Worm (Caenorhabditis elegans) whole organism, midembryonic: ENCODE data around the gene Y38E10A.35.

Source experiments
- T22C8.4 ChIP-seq: fragments of 200-800 bp; sonication (Bioruptor generic); IDR thresholded peaks from 2 replicates; pipeline ENCODE4 v1.3.6; 2022; ENCODE audit warnings: missing genetic modification characterization, missing compliant biosample characterization
- cog-1 ChIP-seq: sonication (generic microtip); optimal IDR thresholded peaks from 2 replicates; lab custom pipeline; 2016; ENCODE audit warnings: missing genetic modification characterization, missing compliant biosample characterization
- flt-1 ChIP-seq: fragments of 200-800 bp; sonication (Bioruptor generic); IDR thresholded peaks from 2 replicates; pipeline ENCODE4 v1.3.6; 2022; ENCODE audit warnings: missing genetic modification characterization, missing compliant biosample characterization
- klf-2 ChIP-seq: fragments of 200-800 bp; sonication (Bioruptor generic); conservative IDR thresholded peaks from 2 replicates; pipeline ENCODE4 v1.3.6; 2022; ENCODE audit warnings: missing genetic modification reagents, missing genetic modification characterization, missing compliant biosample characterization
- med-1 ChIP-seq: sonication (generic microtip); optimal IDR thresholded peaks from 2 replicates; lab custom pipeline; 2017; ENCODE audit warnings: missing genetic modification characterization, mild to moderate bottlenecking, missing compliant biosample characterization, antibody characterized with exemption, missing genetic modification reagents; ENCODE audit not compliant: insufficient read depth
- ref-1 ChIP-seq: fragments of 200-800 bp; sonication (Bioruptor generic); conservative IDR thresholded peaks from 2 replicates; pipeline ENCODE4 v1.3.6; 2022; ENCODE audit warnings: missing genetic modification reagents, missing genetic modification characterization, missing compliant biosample characterization
- tab-1 ChIP-seq: fragments of 200-800 bp; sonication (Bioruptor generic); IDR thresholded peaks from 2 replicates; pipeline ENCODE4 v1.3.6; 2022; ENCODE audit warnings: missing genetic modification characterization, missing compliant biosample characterization
- ztf-23 ChIP-seq: fragments of 200-800 bp; sonication (Bioruptor generic); IDR thresholded peaks from 2 replicates; pipeline ENCODE4 v1.3.6; 2022; ENCODE audit warnings: missing genetic modification reagents, missing genetic modification characterization, missing compliant biosample characterization
- ztf-29 ChIP-seq: fragments of 200-800 bp; sonication (Bioruptor generic); IDR thresholded peaks from 2 replicates; pipeline ENCODE4 v1.3.6; 2022; ENCODE audit warnings: missing genetic modification reagents, missing genetic modification characterization, missing compliant biosample characterization

The Y38E10A.35 gene

ce11 chrII:12572760-12573159, at the start of gene Y38E10A.35:
Gene Y38E10A.35, minus strand, starts transcription at chrII:12572860.
- TF ChIP-seq tab-1 (GFP tag; lab: Robert Waterston, UW) (no peak), flt-1 (GFP tag; lab: Robert Waterston, UW) (no peak), klf-2 (no peak), med-1 (no peak), T22C8.4 (GFP tag; lab: Robert Waterston, UW) (no peak), ztf-23 (GFP tag; lab: Robert Waterston, UW) (no peak), ztf-29 (no peak), ref-1 (GFP tag; lab: Robert Waterston, UW) (no peak), cog-1 (tag; lab: Kevin White, UChicago) (no peak)

- no peak for TF ChIP-seq ztf-23 (GFP tag; lab: Robert Waterston, UW)
- TF ChIP-seq klf-2, result no peak
- no peak for TF ChIP-seq tab-1 (GFP tag; lab: Robert Waterston, UW)
- no peak for TF ChIP-seq ref-1 (GFP tag; lab: Robert Waterston, UW)
- no peak for TF ChIP-seq T22C8.4 (GFP tag; lab: Robert Waterston, UW)
- TF ChIP-seq ztf-29, result no peak
- TF ChIP-seq flt-1 (GFP tag; lab: Robert Waterston, UW), result no peak
- no peak for TF ChIP-seq med-1
- TF ChIP-seq cog-1 (tag; lab: Kevin White, UChicago), result no peak
Observed at ce11 chrII:12621908-12622566, 49.4 kb upstream of the Y38E10A.35 start, which contains the start of gene nspe-8. Gene nspe-8, minus strand, starts transcription at chrII:12621958.

DNA sequence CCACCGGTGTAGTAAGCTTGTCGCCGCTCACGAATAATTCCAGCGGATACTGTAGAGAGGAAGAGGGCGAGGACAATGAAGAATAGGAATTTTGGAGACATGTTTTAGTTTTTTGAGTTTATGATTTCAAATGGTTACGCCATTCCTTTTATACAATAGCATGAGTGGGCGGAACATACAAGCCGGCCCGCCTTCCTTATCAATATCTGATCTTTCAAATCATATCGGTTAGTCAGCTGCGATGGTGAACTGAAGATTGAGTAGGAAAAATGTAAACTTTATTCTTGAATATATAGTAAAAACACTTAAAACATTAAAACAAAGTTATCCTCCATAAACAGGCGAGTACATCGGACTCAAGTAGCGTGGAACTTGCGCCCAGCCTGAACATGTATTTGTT, 48.1 kb upstream of the Y38E10A.35 start, which contains the start of gene nspe-1:
Gene nspe-1 (minus strand): TSS at position 101 of the 400 bp plus-strand sequence.
- no peak for TF ChIP-seq ztf-23 (GFP tag; lab: Robert Waterston, UW)
- TF ChIP-seq med-1, result no peak
- TF ChIP-seq T22C8.4 (GFP tag; lab: Robert Waterston, UW), result no peak
- TF ChIP-seq klf-2, result no peak
- no peak for TF ChIP-seq ztf-29
- no peak for TF ChIP-seq tab-1 (GFP tag; lab: Robert Waterston, UW)
- no peak for TF ChIP-seq flt-1 (GFP tag; lab: Robert Waterston, UW)
- TF ChIP-seq cog-1 (tag; lab: Kevin White, UChicago), result no peak
- no peak for TF ChIP-seq ref-1 (GFP tag; lab: Robert Waterston, UW)

DNA sequence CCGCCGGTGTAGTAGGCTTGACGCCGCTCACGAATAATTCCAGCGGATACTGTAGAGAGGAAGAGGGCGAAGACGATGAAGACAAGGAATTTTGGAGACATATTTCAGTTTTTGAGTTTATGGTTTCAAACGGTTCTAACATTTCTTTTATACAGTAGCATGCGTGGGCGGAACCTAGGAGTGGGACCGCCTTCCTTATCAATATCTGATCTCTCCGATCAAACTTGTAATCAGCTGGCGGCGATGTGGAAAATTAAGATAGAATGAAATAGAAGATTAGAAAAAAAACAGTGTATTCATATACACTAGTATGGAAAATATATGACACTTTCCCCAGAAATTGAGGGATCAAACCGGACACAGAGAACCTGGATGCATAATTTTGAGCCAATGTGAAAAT, 46.6 kb upstream of the Y38E10A.35 start, which contains the start of gene nspe-2:
Gene nspe-2 (minus strand): TSS at position 101 of the 400 bp plus-strand sequence.
- TF ChIP-seq tab-1 (GFP tag; lab: Robert Waterston, UW) (no peak), med-1 (no peak), cog-1 (tag; lab: Kevin White, UChicago) (no peak), T22C8.4 (GFP tag; lab: Robert Waterston, UW) (no peak), ztf-23 (GFP tag; lab: Robert Waterston, UW) (no peak), flt-1 (GFP tag; lab: Robert Waterston, UW) (no peak), ref-1 (GFP tag; lab: Robert Waterston, UW) (no peak), ztf-29 (no peak)

DNA sequence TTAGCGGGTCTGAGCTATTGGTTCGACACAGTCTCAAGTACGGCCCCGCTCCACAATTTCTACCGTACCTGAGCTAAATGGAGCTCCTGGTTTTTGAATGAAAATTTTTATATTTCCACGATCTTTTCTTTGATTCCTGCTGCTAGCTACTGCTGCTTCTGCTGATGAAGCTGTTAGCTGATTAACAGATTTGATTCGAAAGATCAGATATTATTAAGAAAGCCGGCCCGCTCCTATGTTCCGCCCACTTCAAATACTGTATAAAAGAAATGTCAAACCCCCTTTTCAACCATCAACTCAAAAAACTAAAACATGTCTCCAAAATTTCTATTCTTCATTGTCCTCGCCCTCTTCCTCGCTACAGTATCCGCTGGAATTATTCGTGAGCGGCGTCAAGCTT, 44.9 kb upstream of the Y38E10A.35 start, which contains the start of gene nspe-3:
Gene nspe-3 (plus strand): TSS at position 301 of the 400 bp plus-strand sequence.
- TF ChIP-seq ztf-23 (GFP tag; lab: Robert Waterston, UW) (no peak), ztf-29 (no peak), tab-1 (GFP tag; lab: Robert Waterston, UW) (no peak), cog-1 (tag; lab: Kevin White, UChicago) (no peak), ref-1 (GFP tag; lab: Robert Waterston, UW) (no peak), klf-2 (no peak), T22C8.4 (GFP tag; lab: Robert Waterston, UW) (no peak), flt-1 (GFP tag; lab: Robert Waterston, UW) (no peak), med-1 (no peak)

ce11 chrII:12616081-12616480, 43.4 kb upstream of the Y38E10A.35 start, which contains the start of gene nspe-6:
Gene nspe-6, minus strand, starts transcription at chrII:12616181.
- TF ChIP-seq cog-1 (tag; lab: Kevin White, UChicago) (no peak), flt-1 (GFP tag; lab: Robert Waterston, UW) (no peak), ztf-23 (GFP tag; lab: Robert Waterston, UW) (no peak), T22C8.4 (GFP tag; lab: Robert Waterston, UW) (no peak), tab-1 (GFP tag; lab: Robert Waterston, UW) (no peak), ztf-29 (no peak), med-1 (no peak), klf-2 (no peak), ref-1 (GFP tag; lab: Robert Waterston, UW) (no peak)

- TF ChIP-seq klf-2 (no peak), T22C8.4 (GFP tag; lab: Robert Waterston, UW) (no peak), ztf-23 (GFP tag; lab: Robert Waterston, UW) (no peak)
Observed at ce11 chrII:12615413-12615812, 42.8 kb upstream of the Y38E10A.35 start.

DNA sequence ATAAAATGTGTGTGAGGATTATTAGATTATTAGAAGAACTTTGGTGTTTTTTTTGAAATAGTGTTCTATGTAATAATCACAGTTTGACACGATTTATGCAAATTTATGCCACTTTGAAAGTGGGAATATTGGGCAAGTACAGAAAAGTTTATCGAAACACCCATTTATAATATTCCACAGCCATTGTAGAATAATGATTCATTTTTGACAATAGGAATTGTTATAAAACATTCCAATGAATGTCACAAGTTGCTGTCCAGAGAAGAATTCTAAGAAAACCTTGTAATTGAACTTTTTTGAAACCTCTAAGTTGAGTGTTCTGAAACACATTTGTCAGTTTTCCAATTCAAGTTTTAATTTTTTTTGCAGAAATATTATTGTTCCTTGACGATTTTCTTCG, 39.6 kb upstream of the Y38E10A.35 start, which contains the start of gene nspe-4:
Gene nspe-4 (plus strand): TSS at position 301 of the 400 bp plus-strand sequence.
- TF ChIP-seq ref-1 (GFP tag; lab: Robert Waterston, UW) (no peak), tab-1 (GFP tag; lab: Robert Waterston, UW) (no peak), ztf-23 (GFP tag; lab: Robert Waterston, UW) (no peak), cog-1 (tag; lab: Kevin White, UChicago) (no peak), flt-1 (GFP tag; lab: Robert Waterston, UW) (no peak), ztf-29 (no peak), T22C8.4 (GFP tag; lab: Robert Waterston, UW) (no peak), klf-2 (no peak), med-1 (no peak)

DNA sequence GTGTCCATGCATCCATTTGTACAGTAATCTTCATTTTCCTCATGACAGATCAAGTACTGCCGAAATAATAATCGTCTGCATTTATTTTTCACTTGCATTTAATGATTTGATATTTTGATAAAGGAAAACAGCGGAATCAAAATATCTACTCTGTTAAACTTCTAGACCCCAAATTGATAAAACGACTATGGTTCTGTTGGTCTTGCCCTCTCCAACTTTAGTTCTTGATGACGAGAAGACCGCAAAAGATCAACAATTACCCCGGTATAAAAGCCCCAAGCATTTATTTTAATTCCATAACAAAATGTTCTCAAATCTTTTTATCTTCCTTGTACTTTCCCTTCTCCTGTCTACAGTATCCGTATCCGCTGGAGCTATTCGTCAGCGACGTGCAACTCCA, 36.0 kb upstream of the Y38E10A.35 start, which contains the start of gene Y38E10A.9:
Gene Y38E10A.9 (plus strand): TSS at position 301 of the 400 bp plus-strand sequence.
- TF ChIP-seq tab-1 (GFP tag; lab: Robert Waterston, UW) (no peak), ztf-23 (GFP tag; lab: Robert Waterston, UW) (no peak), ztf-29 (no peak), T22C8.4 (GFP tag; lab: Robert Waterston, UW) (no peak), klf-2 (no peak), med-1 (no peak), cog-1 (tag; lab: Kevin White, UChicago) (no peak), ref-1 (GFP tag; lab: Robert Waterston, UW) (no peak), flt-1 (GFP tag; lab: Robert Waterston, UW) (no peak)
